Fruit fly (Drosophila melanogaster): ENCODE measurements around the gene CG11656.

CG11656 gene

DNA sequence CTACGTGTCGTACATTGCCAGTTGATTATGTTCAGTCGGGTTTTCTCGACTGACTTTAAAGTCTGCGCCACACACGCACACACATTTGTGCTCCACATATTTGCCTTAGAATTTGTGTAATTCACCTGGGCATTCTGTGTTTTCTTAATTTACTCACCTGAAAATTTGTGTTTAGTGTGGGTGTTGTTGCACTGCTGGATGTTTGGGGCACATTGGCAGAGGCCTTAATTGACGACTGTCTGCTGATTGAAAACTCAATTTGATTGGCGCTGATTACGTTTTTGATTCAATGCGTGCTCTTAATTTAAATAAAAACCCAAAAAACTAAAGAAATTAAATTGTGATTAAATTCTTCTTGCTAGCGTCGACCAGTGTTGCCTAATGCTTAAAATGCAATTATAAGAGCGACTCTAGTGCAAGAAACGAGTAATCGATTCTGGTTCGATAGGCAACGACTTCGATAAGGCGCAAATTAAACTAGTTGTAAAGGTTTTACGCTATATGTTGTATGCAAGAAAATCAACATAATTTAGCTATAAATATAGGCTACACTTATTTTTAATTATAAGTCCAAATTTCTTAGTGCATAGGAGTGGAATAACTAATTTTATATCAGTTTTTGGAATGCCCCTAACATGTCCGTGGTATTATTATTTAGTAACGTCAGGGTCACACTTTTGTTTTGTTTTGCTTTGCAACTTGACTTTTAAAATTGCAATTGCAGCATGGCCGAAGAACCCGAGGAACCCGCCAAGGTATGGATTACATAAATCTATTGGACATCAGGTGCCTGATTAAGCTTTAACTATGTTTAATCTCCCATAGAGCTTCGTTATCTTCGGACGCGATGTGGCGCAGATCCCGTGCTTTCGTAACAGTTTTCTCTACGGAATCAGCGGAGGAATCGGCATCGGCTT lies 20.8 kb downstream of the CG11656 start, which contains the start of the genes CG46281 and CG46280 (continued):
- TF ChIP-seq en (GFP tag; optimal IDR thresholded peaks at IDR 0.05) (no peak), sob (GFP tag; IDR thresholded peaks at IDR 0.05) (peak; percentile 16; the same call in 1 of the 2 replicates), cas (GFP tag; IDR thresholded peaks at IDR 0.05) (0 out of 2 replicates have a peak, but pooled peaks have one; percentile 21), unpg (GFP tag; optimal IDR thresholded peaks at IDR 0.05) (no peak), HLHmδ (GFP tag; optimal IDR thresholded peaks at IDR 0.05) (no peak), pnt (GFP tag; optimal IDR thresholded peaks at IDR 0.05) (no peak), HmgZ (tag; optimal IDR thresholded peaks at IDR 0.05) (peak; percentile 35), Ets65A (GFP tag) (peak; percentile 55), Tbp (GFP tag; optimal IDR thresholded peaks at IDR 0.05) (peak; percentile 32), Trl (optimal IDR thresholded peaks at IDR 0.05) (no peak), Trl (GFP tag; optimal IDR thresholded peaks at IDR 0.05) (peak; percentile 37), pita (GFP tag; optimal IDR thresholded peaks at IDR 0.05) (no peak), btn (GFP tag; optimal IDR thresholded peaks at IDR 0.05) (no peak), CG7786 (GFP tag; optimal IDR thresholded peaks at IDR 0.05) (peak; percentile 6), tup (GFP tag; optimal IDR thresholded peaks at IDR 0.05) (no peak), sisA (GFP tag; IDR thresholded peaks at IDR 0.05) (no peak), Fer1 (GFP tag; optimal IDR thresholded peaks at IDR 0.05) (peak; percentile 20), p53 (GFP tag; optimal IDR thresholded peaks at IDR 0.05) (no peak), MESR4 (GFP tag; optimal IDR thresholded peaks at IDR 0.05) (peak; percentile 66), CG15601 (tag; optimal IDR thresholded peaks at IDR 0.05) (no peak), Scr (GFP tag; IDR thresholded peaks at IDR 0.05; ENCODE audit: partially characterized antibody) (peak; percentile 62), CG1603 (tag; optimal IDR thresholded peaks at IDR 0.05) (no peak), Blimp-1 (GFP tag; optimal IDR thresholded peaks at IDR 0.05) (no peak), Aef1 (GFP tag; IDR thresholded peaks at IDR 0.05) (no peak), CG10431 (GFP tag; optimal IDR thresholded peaks at IDR 0.05) (no peak), zen2 (GFP tag; IDR thresholded peaks at IDR 0.05; ENCODE audit: partially characterized antibody) (no peak; the same call in 2 of the 3 replicates), cato (GFP tag; optimal IDR thresholded peaks at IDR 0.05; ENCODE audit: borderline replicate concordance) (peak; percentile 1), ranshi (GFP tag; IDR thresholded peaks at IDR 0.05) (no peak), ems (GFP tag; optimal IDR thresholded peaks at IDR 0.05) (no peak), CG10274 (GFP tag; optimal IDR thresholded peaks at IDR 0.05) (no peak), CG8388 (GFP tag; optimal IDR thresholded peaks at IDR 0.05) (no peak), CG17568 (GFP tag; optimal IDR thresholded peaks at IDR 0.05) (no peak), slbo (GFP tag; IDR thresholded peaks at IDR 0.05) (no peak), cg (GFP tag; optimal IDR thresholded peaks at IDR 0.05) (no peak), bcd (GFP tag; optimal IDR thresholded peaks at IDR 0.05) (no peak), Fer3 (tag; optimal IDR thresholded peaks at IDR 0.05) (no peak), sc (optimal IDR thresholded peaks at IDR 0.05) (no peak), sc (GFP tag; optimal IDR thresholded peaks at IDR 0.05) (no peak), CG10209 (GFP tag; optimal IDR thresholded peaks at IDR 0.05) (no peak), CG14965 (GFP tag; optimal IDR thresholded peaks at IDR 0.05; ENCODE audit: borderline replicate concordance) (no peak), CG8281 (tag; optimal IDR thresholded peaks at IDR 0.05) (no peak), CG13287 (GFP tag; IDR thresholded peaks at IDR 0.05; ENCODE audit: partially characterized antibody) (peak; percentile 82), crc (GFP tag; optimal IDR thresholded peaks at IDR 0.05) (no peak), CG18599 (GFP tag; optimal IDR thresholded peaks at IDR 0.05) (no peak), vnd (GFP tag; IDR thresholded peaks at IDR 0.05; ENCODE audit: partially characterized antibody) (peak; percentile 33; the same call in 1 of the 3 replicates), CG9437 (GFP tag; optimal IDR thresholded peaks at IDR 0.05) (peak; percentile 6), CG30431 (GFP tag; optimal IDR thresholded peaks at IDR 0.05) (no peak), CG18619 (GFP tag; optimal IDR thresholded peaks at IDR 0.05) (no peak), mam (GFP tag; optimal IDR thresholded peaks at IDR 0.05) (peak; percentile 37)

Data from whole organism, embryonic.